Fruit fly (Drosophila melanogaster) whole organism, wandering third instar larva: ENCODE results near the gene CG3587.

Experiments
- Abd-B ChIP-seq: fragments of >200 bp; optimal IDR thresholded peaks from 2 replicates; lab custom pipeline; 2017; ENCODE audit warnings: missing biosample characterization, missing genetic modification characterization
- CG32264 ChIP-seq: fragments of 200-800 bp; sonication (Bioruptor generic); optimal IDR thresholded peaks from 2 replicates; lab custom pipeline; 2016; ENCODE audit warnings: missing biosample characterization, missing genetic modification characterization
- CG9705 ChIP-seq: fragments of 200-800 bp; sonication (Bioruptor generic); optimal IDR thresholded peaks from 2 replicates; lab custom pipeline; 2018; ENCODE audit warnings: missing biosample characterization, mild to moderate bottlenecking, missing genetic modification characterization
- CrebA ChIP-seq: fragments of 200-800 bp; sonication (Bioruptor generic); optimal IDR thresholded peaks from 2 replicates; lab custom pipeline; 2016; ENCODE audit warnings: missing biosample characterization, mild to moderate bottlenecking, missing genetic modification characterization, borderline replicate concordance
- Dfd ChIP-seq: fragments of >200 bp; optimal IDR thresholded peaks from 2 replicates; lab custom pipeline; 2017; ENCODE audit warnings: missing biosample characterization, missing genetic modification characterization
- Dif ChIP-seq: fragments of 200-275, 200-300 bp; sonication (Bioruptor generic); optimal IDR thresholded peaks from 2 replicates; lab custom pipeline; 2018; ENCODE audit warnings: missing biosample characterization, missing genetic modification characterization; ENCODE audit not compliant: partially characterized antibody
- GATAd ChIP-seq: sonication (Bioruptor generic); optimal IDR thresholded peaks from 2 replicates; lab custom pipeline; 2016; ENCODE audit warnings: missing biosample characterization, missing genetic modification characterization
- HLH106 ChIP-seq: fragments of 200-800 bp; optimal IDR thresholded peaks from 3 replicates; lab custom pipeline; 2019; ENCODE audit warnings: missing biosample characterization, mild to moderate bottlenecking, missing genetic modification characterization, moderate library complexity
- Hnf4 ChIP-seq: fragments of 200-800 bp; sonication (Bioruptor generic); optimal IDR thresholded peaks from 2 replicates; lab custom pipeline; 2016; ENCODE audit warnings: missing biosample characterization, mild to moderate bottlenecking, missing genetic modification characterization
- Hr78 ChIP-seq: fragments of >200 bp; optimal IDR thresholded peaks from 2 replicates; lab custom pipeline; 2017; ENCODE audit warnings: missing biosample characterization, missing genetic modification characterization
- Hr83 ChIP-seq: fragments of 200-300 bp; sonication (Bioruptor generic); optimal IDR thresholded peaks from 2 replicates; lab custom pipeline; 2016; ENCODE audit warnings: missing biosample characterization, mild to moderate bottlenecking, missing genetic modification characterization, moderate library complexity; ENCODE audit not compliant: poor library complexity, severe bottlenecking
- Jra ChIP-seq: sonication (Bioruptor generic); optimal IDR thresholded peaks from 2 replicates; lab custom pipeline; 2016; ENCODE audit warnings: missing biosample characterization, missing genetic modification characterization
- Mio ChIP-seq: sonication (Bioruptor generic); optimal IDR thresholded peaks from 2 replicates; lab custom pipeline; 2016; ENCODE audit warnings: missing biosample characterization, missing genetic modification characterization
- Myc ChIP-seq: fragments of >200 bp; optimal IDR thresholded peaks from 2 replicates; lab custom pipeline; 2017
- N ChIP-seq: fragments of >200 bp; optimal IDR thresholded peaks from 2 replicates; lab custom pipeline; 2018; ENCODE audit warnings: missing biosample characterization, missing external identifiers, missing genetic modification characterization
- OdsH ChIP-seq: fragments of 200-800 bp; sonication (Bioruptor generic); optimal IDR thresholded peaks from 2 replicates; lab custom pipeline; 2016; ENCODE audit warnings: missing biosample characterization, mild to moderate bottlenecking, missing genetic modification characterization
- Rel ChIP-seq, 2 experiments: fragments of 200-800 bp; sonication (Bioruptor generic) in 1 of 2; optimal IDR thresholded peaks; 2 replicates in 1 of 2; 3 replicates in 1 of 2; lab custom pipeline; 2016 to 2019; ENCODE audit warnings: mild to moderate bottlenecking in 2 of 2, missing biosample characterization in 2 of 2, missing genetic modification characterization in 2 of 2, moderate library complexity in 1 of 2
- Sp1 ChIP-seq: fragments of 200-800 bp; sonication (Bioruptor generic); optimal IDR thresholded peaks from 3 replicates; lab custom pipeline; 2019; ENCODE audit warnings: missing biosample characterization, mild to moderate bottlenecking, missing genetic modification characterization, moderate library complexity
- Vsx2 ChIP-seq: fragments of 200-300, 225-300 bp; sonication (Bioruptor generic); optimal IDR thresholded peaks from 2 replicates; lab custom pipeline; 2018; ENCODE audit warnings: missing biosample characterization, missing genetic modification characterization; ENCODE audit not compliant: partially characterized antibody
- br ChIP-seq: fragments of 200-800 bp; sonication (Bioruptor generic); optimal IDR thresholded peaks from 2 replicates; lab custom pipeline; 2016; ENCODE audit warnings: missing biosample characterization, missing genetic modification characterization
- brk ChIP-seq: fragments of 200-800 bp; sonication (Bioruptor generic); optimal IDR thresholded peaks from 2 replicates; lab custom pipeline; 2016; ENCODE audit warnings: missing biosample characterization, mild to moderate bottlenecking, missing genetic modification characterization
- dl ChIP-seq, 2 experiments: fragments of 175-275, 200-275 bp in 1 of 2; fragments of 200-275 bp in 1 of 2; sonication (Bioruptor generic); optimal IDR thresholded peaks; lab custom pipeline; 2018; ENCODE audit warnings: mild to moderate bottlenecking in 2 of 2, missing biosample characterization in 2 of 2, missing genetic modification characterization in 2 of 2, moderate library complexity in 2 of 2; ENCODE audit not compliant: partially characterized antibody in 2 of 2, insufficient read depth in 1 of 2
- dmrt93B ChIP-seq: fragments of 200-800 bp; sonication (Bioruptor generic); optimal IDR thresholded peaks from 2 replicates; lab custom pipeline; 2018; ENCODE audit warnings: missing biosample characterization, mild to moderate bottlenecking, missing genetic modification characterization
- dsf ChIP-seq: sonication (Bioruptor generic); optimal IDR thresholded peaks from 2 replicates; lab custom pipeline; 2016; ENCODE audit warnings: missing biosample characterization, missing genetic modification characterization, borderline replicate concordance
- ey ChIP-seq: fragments of 200-800 bp; sonication (Bioruptor generic); optimal IDR thresholded peaks from 2 replicates; lab custom pipeline; 2016; ENCODE audit warnings: missing biosample characterization, missing genetic modification characterization
- foxo ChIP-seq, 2 experiments: fragments of 200-800 bp; sonication (Bioruptor generic); optimal IDR thresholded peaks; 2 replicates in 1 of 2; 3 replicates in 1 of 2; lab custom pipeline; 2016 to 2017; ENCODE audit warnings: missing biosample characterization in 2 of 2, missing genetic modification characterization in 2 of 2
- fru ChIP-seq: fragments of 200-800 bp; sonication (Bioruptor generic); optimal IDR thresholded peaks from 3 replicates; lab custom pipeline; 2016; ENCODE audit warnings: missing biosample characterization, mild to moderate bottlenecking, missing genetic modification characterization
- h ChIP-seq: fragments of 200-800 bp; sonication (Bioruptor generic); optimal IDR thresholded peaks from 3 replicates; lab custom pipeline; 2016; ENCODE audit warnings: missing biosample characterization, mild to moderate bottlenecking, missing genetic modification characterization
- jim ChIP-seq: fragments of 175-275, 200-325 bp; sonication (Bioruptor generic); optimal IDR thresholded peaks from 2 replicates; lab custom pipeline; 2016; ENCODE audit warnings: missing biosample characterization, mild to moderate bottlenecking, missing genetic modification characterization
- lola ChIP-seq: fragments of >200 bp; optimal IDR thresholded peaks from 2 replicates; lab custom pipeline; 2017; ENCODE audit warnings: missing biosample characterization, missing genetic modification characterization
- pan ChIP-seq: fragments of >200 bp; optimal IDR thresholded peaks from 2 replicates; lab custom pipeline; 2017
- psq ChIP-seq: fragments of 200-800 bp; sonication (Bioruptor generic); optimal IDR thresholded peaks from 3 replicates; lab custom pipeline; 2017; ENCODE audit warnings: missing biosample characterization, mild to moderate bottlenecking, missing genetic modification characterization, moderate library complexity
- rgr ChIP-seq: fragments of 200-800 bp; sonication (Bioruptor generic); optimal IDR thresholded peaks from 3 replicates; lab custom pipeline; 2016; ENCODE audit warnings: missing biosample characterization, mild to moderate bottlenecking, missing genetic modification characterization
- sage ChIP-seq: fragments of 200-800 bp; sonication (Bioruptor generic); optimal IDR thresholded peaks from 2 replicates; lab custom pipeline; 2016; ENCODE audit warnings: missing biosample characterization, mild to moderate bottlenecking, missing genetic modification characterization
- sv ChIP-seq: fragments of 200-800 bp; sonication (Bioruptor generic); optimal IDR thresholded peaks from 3 replicates; lab custom pipeline; 2016; ENCODE audit warnings: missing biosample characterization, missing genetic modification characterization
- tai ChIP-seq: sonication (Bioruptor generic); optimal IDR thresholded peaks from 2 replicates; lab custom pipeline; 2016; ENCODE audit warnings: missing biosample characterization, missing genetic modification characterization
- usp ChIP-seq: fragments of >200 bp; optimal IDR thresholded peaks from 2 replicates; lab custom pipeline; 2017; ENCODE audit warnings: missing biosample characterization, missing genetic modification characterization
- woc ChIP-seq: sonication (Bioruptor generic); optimal IDR thresholded peaks from 2 replicates; lab custom pipeline; 2016; ENCODE audit warnings: missing biosample characterization, mild to moderate bottlenecking, missing genetic modification characterization

Gene CG3587

DNA sequence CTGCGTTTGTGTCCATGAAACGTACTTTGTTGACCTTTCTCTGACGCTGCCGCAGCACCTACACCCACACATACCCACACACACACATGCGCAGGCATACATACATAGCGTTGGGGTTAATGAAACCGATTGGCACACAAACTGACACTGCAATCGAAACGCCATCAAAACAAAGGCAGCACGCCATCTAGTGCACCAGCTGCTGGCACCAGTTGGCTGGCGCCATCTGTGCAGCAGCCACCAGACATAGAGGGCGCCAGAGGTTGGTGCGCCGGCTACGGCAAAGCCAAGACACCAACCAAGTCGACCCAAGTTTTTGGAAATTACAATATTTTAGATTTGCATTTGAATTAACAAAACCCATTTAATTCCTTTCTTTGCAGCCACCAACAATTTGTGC, 12.8 kb downstream of the CG3587 start:
- no peak for TF ChIP-seq CG32264 (GFP tag; lab: Kevin White, UChicago)
- no peak for TF ChIP-seq sage (GFP tag; lab: Kevin White, UChicago)
- no peak for TF ChIP-seq CrebA (GFP tag; lab: Kevin White, UChicago)
- no peak for TF ChIP-seq jim (GFP tag; lab: Kevin White, UChicago)
- no peak for TF ChIP-seq dl (GFP tag; optimal IDR thresholded peaks at IDR 0.05; lab: Kevin White, UChicago; ENCODE audit: insufficient read depth in 1 of 2, partially characterized antibody in 2 of 2)
- no peak for TF ChIP-seq Dif (GFP tag; lab: Kevin White, UChicago)
- TF ChIP-seq Mio (GFP tag; lab: Kevin White, UChicago), result no peak
- no peak for TF ChIP-seq CG9705
- peak in 1 of 2 experiments; percentile 80 for TF ChIP-seq foxo (GFP tag; optimal IDR thresholded peaks at IDR 0.05; lab: Kevin White, UChicago)
- no peak for TF ChIP-seq N (GFP tag; lab: Kevin White, UChicago)
- no peak for TF ChIP-seq usp (GFP tag; lab: Kevin White, UChicago)
- no peak for TF ChIP-seq woc (GFP tag; lab: Kevin White, UChicago)
- TF ChIP-seq ey, result peak; percentile 45
- TF ChIP-seq pan (lab: Kevin White, UChicago), result no peak
- no peak for TF ChIP-seq GATAd (GFP tag; lab: Kevin White, UChicago)
- no peak for TF ChIP-seq Vsx2
- TF ChIP-seq sv (GFP tag; lab: Kevin White, UChicago), result no peak
- no peak for TF ChIP-seq Jra
- TF ChIP-seq Myc, result peak; percentile 6
- peak; percentile 24 for TF ChIP-seq Hnf4 (GFP tag; lab: Kevin White, UChicago)
- TF ChIP-seq tai (GFP tag; lab: Kevin White, UChicago), result peak; percentile 34
- TF ChIP-seq Abd-B (GFP tag; lab: Kevin White, UChicago), result no peak
- TF ChIP-seq Sp1 (GFP tag; lab: Kevin White, UChicago), result no peak
- peak; percentile 55 for TF ChIP-seq h (GFP tag; lab: Kevin White, UChicago)
- TF ChIP-seq psq (GFP tag; lab: Kevin White, UChicago), result peak; percentile 38
- TF ChIP-seq lola (GFP tag; lab: Kevin White, UChicago), result no peak
- peak; percentile 40 for TF ChIP-seq fru
- no peak for TF ChIP-seq Rel (GFP tag; optimal IDR thresholded peaks at IDR 0.05; lab: Kevin White, UChicago)
- TF ChIP-seq Rel (tag; optimal IDR thresholded peaks at IDR 0.05; lab: Kevin White, UChicago), result no peak
- no peak for TF ChIP-seq Dfd (GFP tag; lab: Kevin White, UChicago)
- TF ChIP-seq Hr78 (GFP tag; lab: Kevin White, UChicago), result no peak
- TF ChIP-seq brk (GFP tag; lab: Kevin White, UChicago), result no peak
- peak; percentile 53 for TF ChIP-seq HLH106 (tag; lab: Kevin White, UChicago)
- no peak for TF ChIP-seq OdsH (GFP tag; lab: Kevin White, UChicago)
- peak; percentile 46 for TF ChIP-seq rgr
- peak; percentile 45 for TF ChIP-seq br
- TF ChIP-seq Hr83 (GFP tag; lab: Kevin White, UChicago), result peak; percentile 60
- peak; percentile 47 for TF ChIP-seq dmrt93B (GFP tag; lab: Kevin White, UChicago)
- no peak for TF ChIP-seq dsf (GFP tag; lab: Kevin White, UChicago)

DNA sequence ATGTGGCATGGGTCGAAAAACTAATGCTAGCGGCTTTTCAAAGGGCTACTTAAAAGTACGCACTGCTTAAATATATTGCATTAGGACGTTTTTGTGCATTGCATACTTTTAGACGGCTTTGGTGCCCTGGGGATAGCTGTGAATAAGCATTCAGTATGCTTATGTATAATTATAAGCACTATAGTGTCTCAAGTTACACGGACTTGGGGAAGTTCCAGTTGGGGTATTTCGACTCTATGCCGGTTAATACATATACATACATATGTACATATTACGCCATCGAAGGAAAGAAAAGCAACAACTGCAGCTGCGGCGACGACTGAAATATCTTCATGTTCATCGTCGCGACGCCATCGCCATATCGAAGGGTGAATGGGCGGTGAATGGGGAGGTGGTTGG, 23.1 kb downstream of the CG3587 start:
- peak; percentile 19 for TF ChIP-seq Myc
- TF ChIP-seq Abd-B (GFP tag; lab: Kevin White, UChicago), result no peak
- TF ChIP-seq, all 38 proteins: peak for 1

DNA sequence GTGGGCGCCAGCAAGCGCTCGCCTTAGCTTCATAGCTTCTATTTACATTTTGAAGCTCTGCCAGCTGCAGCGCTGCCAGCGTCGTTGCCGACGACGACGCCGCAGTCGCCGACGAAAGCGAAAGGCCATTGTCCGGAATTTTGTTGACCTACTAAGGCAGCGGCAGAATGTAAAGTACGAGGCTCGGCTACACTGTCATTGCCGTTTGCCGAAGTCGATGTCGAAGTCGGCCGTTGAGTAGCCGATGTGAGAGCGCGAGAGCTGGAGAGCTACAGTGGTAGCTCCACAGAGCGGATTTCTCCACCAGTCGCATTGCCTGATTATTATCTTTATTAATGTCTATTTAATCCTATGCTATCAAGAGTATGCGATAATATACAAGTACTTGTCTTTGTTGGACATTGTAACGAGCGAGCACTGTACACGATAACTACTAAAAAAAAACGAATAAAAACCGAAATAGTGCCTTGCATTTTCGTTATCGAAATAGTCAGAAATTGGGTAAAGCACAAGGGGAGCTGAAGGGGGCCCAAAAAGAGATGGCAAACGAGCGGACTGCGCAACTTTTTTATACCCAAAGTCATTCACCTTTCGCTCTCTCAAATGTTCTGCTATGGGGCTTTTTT, 23.6 kb downstream of the CG3587 start:
- TF ChIP-seq Hr83 (GFP tag; lab: Kevin White, UChicago), result peak; percentile 7
- no peak for TF ChIP-seq Mio (GFP tag; lab: Kevin White, UChicago)
- peak; percentile 84 for TF ChIP-seq ey
- TF ChIP-seq sage (GFP tag; lab: Kevin White, UChicago), result peak; percentile 60
- peak; percentile 65 for TF ChIP-seq Sp1 (GFP tag; lab: Kevin White, UChicago)
- TF ChIP-seq dmrt93B (GFP tag; lab: Kevin White, UChicago), result peak; percentile 42
- peak; percentile 86 for TF ChIP-seq fru
- TF ChIP-seq Abd-B (GFP tag; lab: Kevin White, UChicago), result no peak
- TF ChIP-seq OdsH (GFP tag; lab: Kevin White, UChicago), result peak; percentile 73
- TF ChIP-seq sv (GFP tag; lab: Kevin White, UChicago), result peak; percentile 74
- no peak for TF ChIP-seq dl (GFP tag; optimal IDR thresholded peaks at IDR 0.05; lab: Kevin White, UChicago; ENCODE audit: insufficient read depth in 1 of 2, partially characterized antibody in 2 of 2)
- TF ChIP-seq CG32264 (GFP tag; lab: Kevin White, UChicago), result peak; percentile 37
- peak; percentile 56 for TF ChIP-seq Jra
- TF ChIP-seq jim (GFP tag; lab: Kevin White, UChicago), result no peak
- peak; percentile 63 for TF ChIP-seq woc (GFP tag; lab: Kevin White, UChicago)
- peak; percentile 68 for TF ChIP-seq HLH106 (tag; lab: Kevin White, UChicago)
- TF ChIP-seq pan (lab: Kevin White, UChicago), result no peak
- peak; percentile 82 for TF ChIP-seq h (GFP tag; lab: Kevin White, UChicago)
- TF ChIP-seq psq (GFP tag; lab: Kevin White, UChicago), result peak; percentile 75
- TF ChIP-seq br, result peak; percentile 75
- TF ChIP-seq lola (GFP tag; lab: Kevin White, UChicago), result no peak
- no peak for TF ChIP-seq Dif (GFP tag; lab: Kevin White, UChicago)
- TF ChIP-seq dsf (GFP tag; lab: Kevin White, UChicago), result no peak
- TF ChIP-seq usp (GFP tag; lab: Kevin White, UChicago), result no peak
- TF ChIP-seq Hr78 (GFP tag; lab: Kevin White, UChicago), result no peak
- TF ChIP-seq CG9705, result peak; percentile 26
- no peak for TF ChIP-seq Myc
- peak; percentile 76 for TF ChIP-seq rgr
- TF ChIP-seq Dfd (GFP tag; lab: Kevin White, UChicago), result no peak
- TF ChIP-seq foxo (GFP tag; optimal IDR thresholded peaks at IDR 0.05; lab: Kevin White, UChicago), result peak in 1 of 2 experiments; percentile 83
- no peak for TF ChIP-seq Rel (GFP tag; optimal IDR thresholded peaks at IDR 0.05; lab: Kevin White, UChicago)
- TF ChIP-seq Rel (tag; optimal IDR thresholded peaks at IDR 0.05; lab: Kevin White, UChicago), result peak; percentile 40
- TF ChIP-seq CrebA (GFP tag; lab: Kevin White, UChicago), result no peak
- no peak for TF ChIP-seq Vsx2
- peak; percentile 15 for TF ChIP-seq brk (GFP tag; lab: Kevin White, UChicago)
